Worm (Caenorhabditis elegans) whole organism, young adult: ENCODE measurements around the gene E02C12.11.

Source experiments
- B0019.2 ChIP-seq: fragments of 200-800 bp; sonication (Bioruptor generic); conservative IDR thresholded peaks from 2 replicates; pipeline ENCODE4 v1.3.6; 2022; ENCODE audit warnings: missing genetic modification reagents, missing genetic modification characterization, missing compliant biosample characterization
- C06A6.2 ChIP-seq: fragments of 200-800 bp; sonication (Bioruptor generic); conservative IDR thresholded peaks from 2 replicates; pipeline ENCODE4 v1.3.6; 2022; ENCODE audit warnings: missing genetic modification characterization, missing compliant biosample characterization
- F37B4.10 ChIP-seq: fragments of 200-800 bp; sonication (Bioruptor generic); IDR thresholded peaks from 2 replicates; pipeline ENCODE4 v1.3.6; 2022; ENCODE audit warnings: missing genetic modification characterization, missing compliant biosample characterization
- F52B5.7 ChIP-seq: sonication (generic microtip); optimal IDR thresholded peaks from 2 replicates; lab custom pipeline; 2016; ENCODE audit warnings: mild to moderate bottlenecking, missing genetic modification characterization, missing compliant biosample characterization
- F57C9.4 ChIP-seq: sonication (generic microtip); optimal IDR thresholded peaks from 2 replicates; lab custom pipeline; 2017; ENCODE audit warnings: mild to moderate bottlenecking, missing genetic modification characterization, missing compliant biosample characterization
- Y53F4B.3 ChIP-seq: fragments of 200-800 bp; sonication (Bioruptor generic); IDR thresholded peaks from 2 replicates; pipeline ENCODE4 v1.3.6; 2022; ENCODE audit warnings: missing genetic modification reagents, missing genetic modification characterization, missing compliant biosample characterization
- Y67H2A.10 ChIP-seq: fragments of 200-800 bp; sonication (Bioruptor generic); conservative IDR thresholded peaks from 2 replicates; pipeline ENCODE4 v1.3.6; 2022; ENCODE audit warnings: missing genetic modification reagents, missing genetic modification characterization, missing compliant biosample characterization
- ama-1 ChIP-seq, 3 experiments: fragments of 150-350 bp in 1 of 3; sonication (generic microtip) in 2 of 3; optimal IDR thresholded peaks; 2 replicates each; lab custom pipeline; 2014 to 2018; ENCODE audit warnings: missing biosample characterization in 2 of 3, missing genetic modification characterization in 2 of 3, missing genetic modification reagents in 2 of 3
- athp-1 ChIP-seq: sonication (generic microtip); optimal IDR thresholded peaks from 2 replicates; lab custom pipeline; 2017; ENCODE audit warnings: mild to moderate bottlenecking, missing genetic modification characterization, missing compliant biosample characterization
- attf-5 ChIP-seq: fragments of 200-800 bp; sonication (Bioruptor generic); optimal IDR thresholded peaks from 2 replicates; lab custom pipeline; 2018; ENCODE audit warnings: mild to moderate bottlenecking, missing genetic modification characterization, missing compliant biosample characterization
- attf-6 ChIP-seq: fragments of 200-800 bp; sonication (Bioruptor generic); IDR thresholded peaks from 2 replicates; pipeline ENCODE4 v1.3.6; 2022; ENCODE audit warnings: missing genetic modification reagents, missing genetic modification characterization, missing compliant biosample characterization
- bed-2 ChIP-seq: fragments of 200-800 bp; sonication (Bioruptor generic); IDR thresholded peaks from 2 replicates; pipeline ENCODE4 v1.3.6; 2022; ENCODE audit warnings: missing genetic modification reagents, missing genetic modification characterization, missing compliant biosample characterization
- ceh-100 ChIP-seq: fragments of 200-800 bp; sonication (Bioruptor generic); IDR thresholded peaks from 2 replicates; pipeline ENCODE4 v1.3.6; 2022; ENCODE audit warnings: missing genetic modification reagents, missing genetic modification characterization, missing compliant biosample characterization
- ceh-27 ChIP-seq: fragments of 200-800 bp; sonication (Bioruptor generic); optimal IDR thresholded peaks from 2 replicates; lab custom pipeline; 2018; ENCODE audit warnings: mild to moderate bottlenecking, missing genetic modification characterization, moderate library complexity, missing compliant biosample characterization
- ceh-58 ChIP-seq: fragments of 200-800 bp; sonication (Bioruptor generic); IDR thresholded peaks from 2 replicates; pipeline ENCODE4 v1.3.6; 2022; ENCODE audit warnings: missing genetic modification characterization, missing compliant biosample characterization
- ceh-79 ChIP-seq: sonication (generic microtip); optimal IDR thresholded peaks from 2 replicates; lab custom pipeline; 2017; ENCODE audit warnings: mild to moderate bottlenecking, missing genetic modification characterization, missing compliant biosample characterization
- chd-7 ChIP-seq: sonication (generic microtip); optimal IDR thresholded peaks from 2 replicates; lab custom pipeline; 2016; ENCODE audit warnings: mild to moderate bottlenecking, missing genetic modification characterization, moderate library complexity, missing compliant biosample characterization
- ets-4 ChIP-seq: fragments of 200-800 bp; sonication (Bioruptor generic); optimal IDR thresholded peaks from 2 replicates; lab custom pipeline; 2018; ENCODE audit warnings: mild to moderate bottlenecking, missing genetic modification characterization, missing compliant biosample characterization
- hlh-12 ChIP-seq: sonication (generic microtip); optimal IDR thresholded peaks from 2 replicates; lab custom pipeline; 2016; ENCODE audit warnings: missing genetic modification characterization, missing compliant biosample characterization
- hmg-1.2 ChIP-seq: fragments of 200-800 bp; sonication (Bioruptor generic); IDR thresholded peaks from 2 replicates; pipeline ENCODE4 v1.3.6; 2022; ENCODE audit warnings: missing genetic modification reagents, missing genetic modification characterization, missing compliant biosample characterization
- hmg-20 ChIP-seq: fragments of 200-800 bp; sonication (Bioruptor generic); IDR thresholded peaks from 2 replicates; pipeline ENCODE4 v1.3.6; 2022; ENCODE audit warnings: missing genetic modification reagents, missing genetic modification characterization, missing compliant biosample characterization
- madf-8 ChIP-seq: fragments of 200-800 bp; sonication (Bioruptor generic); conservative IDR thresholded peaks from 2 replicates; pipeline ENCODE4 v1.3.6; 2022; ENCODE audit warnings: missing genetic modification reagents, missing genetic modification characterization, missing compliant biosample characterization
- mxl-1 ChIP-seq: sonication (generic microtip); optimal IDR thresholded peaks from 2 replicates; lab custom pipeline; 2016; ENCODE audit warnings: missing genetic modification characterization, missing compliant biosample characterization
- nfya-1 ChIP-seq: sonication (generic microtip); optimal IDR thresholded peaks from 2 replicates; lab custom pipeline; 2017; ENCODE audit warnings: antibody characterized with exemption, missing compliant biosample characterization, missing genetic modification characterization, borderline replicate concordance; ENCODE audit not compliant: insufficient read depth
- pha-4 ChIP-seq: fragments of 150-350 bp; sonication (generic microtip); optimal IDR thresholded peaks from 2 replicates; lab custom pipeline; 2014; ENCODE audit warnings: missing biosample characterization, missing genetic modification reagents, missing genetic modification characterization
- rcor-1 ChIP-seq: fragments of 200-800 bp; sonication (Bioruptor generic); IDR thresholded peaks from 2 replicates; pipeline ENCODE4 v1.3.6; 2022; ENCODE audit warnings: missing genetic modification reagents, missing genetic modification characterization, missing compliant biosample characterization
- rpc-1 ChIP-seq, 2 experiments: fragments of 150-350 bp in 1 of 2; sonication (generic microtip) in 1 of 2; optimal IDR thresholded peaks; 2 replicates each; lab custom pipeline; 2014 to 2018; ENCODE audit warnings: missing biosample characterization in 1 of 2, missing genetic modification characterization in 1 of 2, missing genetic modification reagents in 1 of 2, missing genotype in 1 of 2
- snpc-3.4 ChIP-seq: sonication (generic microtip); optimal IDR thresholded peaks from 2 replicates; lab custom pipeline; 2017; ENCODE audit warnings: missing genetic modification characterization, mild to moderate bottlenecking, missing compliant biosample characterization, antibody characterized with exemption, moderate library complexity, missing genotype, missing genetic modification reagents
- tbp1 ChIP-seq: fragments of 200-800 bp; sonication (Bioruptor generic); optimal IDR thresholded peaks from 2 replicates; lab custom pipeline; 2018; ENCODE audit warnings: mild to moderate bottlenecking, missing genetic modification characterization, missing compliant biosample characterization
- tlf-1 ChIP-seq: fragments of 200-800 bp; sonication (Bioruptor generic); optimal IDR thresholded peaks from 2 replicates; lab custom pipeline; 2018; ENCODE audit warnings: mild to moderate bottlenecking, missing genetic modification characterization, missing compliant biosample characterization
- zim-3 ChIP-seq: sonication (generic microtip); optimal IDR thresholded peaks from 2 replicates; lab custom pipeline; 2017; ENCODE audit warnings: mild to moderate bottlenecking, missing genetic modification characterization, moderate library complexity, missing compliant biosample characterization
- ztf-22 ChIP-seq: fragments of 200-800 bp; sonication (Bioruptor generic); optimal IDR thresholded peaks from 2 replicates; lab custom pipeline; 2018; ENCODE audit warnings: mild to moderate bottlenecking, missing genetic modification characterization, moderate library complexity, missing compliant biosample characterization
- ztf-25 ChIP-seq: fragments of 200-800 bp; sonication (Bioruptor generic); IDR thresholded peaks from 2 replicates; pipeline ENCODE4 v1.3.6; 2022; ENCODE audit warnings: missing genetic modification reagents, missing genetic modification characterization, missing compliant biosample characterization
- ztf-28 ChIP-seq: fragments of 200-800 bp; sonication (Bioruptor generic); IDR thresholded peaks from 2 replicates; pipeline ENCODE4 v1.3.6; 2022; ENCODE audit warnings: missing genetic modification reagents, missing genetic modification characterization, missing compliant biosample characterization
- ztf-6 ChIP-seq: fragments of 200-800 bp; sonication (Bioruptor generic); IDR thresholded peaks from 2 replicates; pipeline ENCODE4 v1.3.6; 2022; ENCODE audit warnings: missing genetic modification reagents, missing genetic modification characterization, missing compliant biosample characterization

E02C12.11 gene

ce11 chrV:9343629-9344624, 35.8 kb downstream of the E02C12.11 start, which contains the start of gene tos-1 (continued):
- no peak for TF ChIP-seq mxl-1 (tag; lab: Kevin White, UChicago)
- TF ChIP-seq attf-5, result peak; percentile 95
- peak; percentile 83 for TF ChIP-seq pha-4 (tag; lab: Kevin White, UChicago)
- peak; percentile 99 for TF ChIP-seq ama-1 (optimal IDR thresholded peaks at IDR 0.05; lab: Kevin White, UChicago)
- no peak for TF ChIP-seq ama-1 (GFP tag; optimal IDR thresholded peaks at IDR 0.05; lab: Kevin White, UChicago)
- TF ChIP-seq C06A6.2 (GFP tag; lab: Robert Waterston, UW), result peak; percentile 95
- TF ChIP-seq athp-1 (tag; lab: Kevin White, UChicago), result peak; percentile 98
- 0 out of 2 replicates have a peak, but pooled peaks have one; percentile 22 for TF ChIP-seq attf-6
- no peak for TF ChIP-seq hlh-12 (tag; lab: Kevin White, UChicago)
- peak; percentile 48 for TF ChIP-seq snpc-3.4 (tag; lab: Kevin White, UChicago)
- no peak for TF ChIP-seq nfya-1
- 0 out of 2 replicates have a peak, but pooled peaks have one; percentile 45 for TF ChIP-seq ceh-58 (GFP tag; lab: Robert Waterston, UW)
- TF ChIP-seq F57C9.4, result peak; percentile 84
- TF ChIP-seq ztf-25 (GFP tag; lab: Robert Waterston, UW), result 0 out of 2 replicates have a peak, but pooled peaks have one; percentile 52
- peak; percentile 7; the same call in 1 of the 2 replicates for TF ChIP-seq Y53F4B.3 (GFP tag; lab: Robert Waterston, UW)
- TF ChIP-seq hmg-20, result no peak
- 0 out of 2 replicates have a peak, but pooled peaks have one; percentile 14 for TF ChIP-seq madf-8
- peak; percentile 93 for TF ChIP-seq ztf-22 (GFP tag; lab: Kevin White, UChicago)
- TF ChIP-seq tlf-1 (GFP tag; lab: Kevin White, UChicago), result peak; percentile 96
- peak; percentile 81 for TF ChIP-seq F52B5.7 (tag; lab: Kevin White, UChicago)
- TF ChIP-seq ceh-79 (tag; lab: Kevin White, UChicago), result peak; percentile 53
- TF ChIP-seq zim-3, result peak; percentile 85
- 0 out of 2 replicates have a peak, but pooled peaks have one; percentile 60 for TF ChIP-seq ztf-28
- peak; percentile 84 for TF ChIP-seq tbp1 (GFP tag; lab: Kevin White, UChicago)
- TF ChIP-seq rcor-1 (GFP tag; lab: Robert Waterston, UW), result peak; percentile 81
- peak; percentile 98 for TF ChIP-seq chd-7 (tag; lab: Kevin White, UChicago)
- TF ChIP-seq bed-2, result no peak
- 0 out of 2 replicates have a peak, but pooled peaks have one; percentile 63 for TF ChIP-seq F37B4.10 (GFP tag; lab: Robert Waterston, UW)
- peak; percentile 60; the same call in 1 of the 2 replicates for TF ChIP-seq B0019.2 (GFP tag; lab: Robert Waterston, UW)
- TF ChIP-seq ztf-6 (GFP tag; lab: Robert Waterston, UW), result peak; percentile 91
- TF ChIP-seq rpc-1 (optimal IDR thresholded peaks at IDR 0.05; lab: Kevin White, UChicago), result no peak
- no peak for TF ChIP-seq rpc-1 (tag; optimal IDR thresholded peaks at IDR 0.05; lab: Kevin White, UChicago)
- peak; percentile 29 for TF ChIP-seq ets-4 (GFP tag; lab: Kevin White, UChicago)
- peak; percentile 82 for TF ChIP-seq hmg-1.2 (GFP tag; lab: Robert Waterston, UW)
- peak; percentile 66 for TF ChIP-seq ceh-100 (GFP tag; lab: Robert Waterston, UW)
- TF ChIP-seq ceh-27 (GFP tag; lab: Kevin White, UChicago), result peak; percentile 95
- TF ChIP-seq Y67H2A.10 (GFP tag; lab: Robert Waterston, UW), result peak; percentile 98
